Fruit fly (Drosophila melanogaster): ENCODE results near the gene gig.

DNA sequence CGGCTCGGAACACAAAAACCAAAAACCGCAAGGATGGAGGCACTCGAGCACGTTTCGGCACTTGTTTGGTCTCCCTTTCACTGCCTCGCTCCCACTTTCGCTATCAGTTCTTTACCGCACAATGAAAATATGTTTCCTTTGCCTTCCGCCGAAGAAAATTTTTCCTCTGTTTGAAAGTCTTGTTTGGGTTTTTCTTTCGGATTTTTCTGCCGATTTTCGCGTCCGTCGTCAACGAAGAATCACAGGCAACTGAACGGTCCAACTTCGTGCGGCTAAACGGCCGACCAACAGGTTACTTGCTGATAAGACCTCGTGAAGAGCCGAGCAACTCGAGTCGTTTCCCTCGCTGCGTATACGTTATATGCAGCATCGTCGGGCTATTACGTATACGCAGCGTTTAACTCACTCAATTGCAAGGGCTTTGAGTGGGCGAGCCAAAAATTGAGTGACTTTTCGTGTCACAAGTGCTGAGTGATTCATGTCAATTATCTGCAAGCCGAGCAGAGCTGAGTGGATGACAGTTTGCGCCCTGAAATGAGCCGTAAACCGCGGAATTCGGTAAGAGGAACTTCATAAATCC lies 40.1 kb upstream of the gig start, which contains the start of gene sNPF-R:
- no peak for TF ChIP-seq eg (GFP tag; IDR thresholded peaks at IDR 0.05)
- TF ChIP-seq Hr38 (GFP tag; optimal IDR thresholded peaks at IDR 0.05) = no peak
- TF ChIP-seq CG32006 (GFP tag; optimal IDR thresholded peaks at IDR 0.05) = no peak
- TF ChIP-seq pdm3 (GFP tag; optimal IDR thresholded peaks at IDR 0.05) = no peak
- no peak for TF ChIP-seq spab (GFP tag; optimal IDR thresholded peaks at IDR 0.05)
- TF ChIP-seq salr (GFP tag; optimal IDR thresholded peaks at IDR 0.05) = no peak
